Worm (Caenorhabditis elegans) whole organism, L1 larva: Measurements from ENCODE around the gene E02H1.5.

Experiments
- C04F5.9 ChIP-seq: sonication (generic microtip); optimal IDR thresholded peaks from 2 replicates; lab custom pipeline; 2016; ENCODE audit warnings: missing genetic modification characterization, missing compliant biosample characterization
- Y116A8C.19 ChIP-seq: sonication (generic microtip); optimal IDR thresholded peaks from 2 replicates; lab custom pipeline; 2016; ENCODE audit warnings: missing compliant biosample characterization, missing genetic modification characterization, borderline replicate concordance
- aly-2 ChIP-seq: fragments of 150-350 bp; optimal IDR thresholded peaks from 2 replicates; lab custom pipeline; 2014; ENCODE audit warnings: missing biosample characterization, missing genetic modification characterization
- ama-1 ChIP-seq: fragments of 150-350 bp; optimal IDR thresholded peaks from 2 replicates; lab custom pipeline; 2014
- blmp-1 ChIP-seq: fragments of 150-350 bp; optimal IDR thresholded peaks from 2 replicates; lab custom pipeline; 2014; ENCODE audit warnings: missing biosample characterization, missing genetic modification characterization
- ceh-8 ChIP-seq: fragments of 200-800 bp; sonication (Bioruptor generic); optimal IDR thresholded peaks from 2 replicates; lab custom pipeline; 2018; ENCODE audit warnings: mild to moderate bottlenecking, missing genetic modification characterization, moderate library complexity, missing compliant biosample characterization
- ceh-82 ChIP-seq, 3 experiments: fragments of 150-350 bp in 1 of 3; sonication (generic microtip) in 2 of 3; optimal IDR thresholded peaks; 2 replicates each; lab custom pipeline; 2014 to 2017; ENCODE audit warnings: missing biosample characterization in 3 of 3, missing genetic modification characterization in 3 of 3
- ceh-90 ChIP-seq: sonication (generic microtip); optimal IDR thresholded peaks from 2 replicates; lab custom pipeline; 2016; ENCODE audit warnings: missing genetic modification characterization, missing compliant biosample characterization
- dsc-1 ChIP-seq: sonication (generic microtip); optimal IDR thresholded peaks from 2 replicates; lab custom pipeline; 2016; ENCODE audit warnings: mild to moderate bottlenecking, missing genetic modification characterization, missing compliant biosample characterization
- egl-27 ChIP-seq, 2 experiments: fragments of 150-350 bp in 1 of 2; sonication (generic microtip); optimal IDR thresholded peaks; 3 replicates each; lab custom pipeline; 2017 to 2018; ENCODE audit warnings: missing biosample characterization in 2 of 2, missing genetic modification characterization in 2 of 2, missing genetic modification reagents in 2 of 2
- elt-3 ChIP-seq, 6 experiments: fragments of 150-350 bp in 1 of 6; sonication (generic microtip); optimal IDR thresholded peaks; 2 replicates each; lab custom pipeline; 2017 to 2018; ENCODE audit warnings: missing biosample characterization in 6 of 6, missing genetic modification characterization in 6 of 6, inconsistent platforms in 1 of 6
- fkh-10 ChIP-seq: sonication (generic microtip); optimal IDR thresholded peaks from 2 replicates; lab custom pipeline; 2017; ENCODE audit warnings: missing biosample characterization, missing genetic modification reagents, missing genetic modification characterization
- fkh-4 ChIP-seq: sonication (generic microtip); optimal IDR thresholded peaks from 2 replicates; lab custom pipeline; 2016; ENCODE audit warnings: missing compliant biosample characterization, missing genetic modification characterization, borderline replicate concordance
- fos-1 ChIP-seq: fragments of 150-350 bp; optimal IDR thresholded peaks from 2 replicates; lab custom pipeline; 2014; ENCODE audit warnings: missing biosample characterization, missing genetic modification characterization
- grh-1 ChIP-seq: fragments of 200-800 bp; sonication (Bioruptor generic); IDR thresholded peaks from 2 replicates; pipeline ENCODE4 v1.3.6; 2022; ENCODE audit warnings: missing genetic modification reagents, missing genetic modification characterization, missing compliant biosample characterization
- hlh-17 ChIP-seq: fragments of 200-800 bp; sonication (Bioruptor generic); optimal IDR thresholded peaks from 2 replicates; lab custom pipeline; 2018; ENCODE audit warnings: missing genetic modification characterization, mild to moderate bottlenecking, missing compliant biosample characterization, moderate library complexity, borderline replicate concordance
- hpl-2 ChIP-seq: fragments of 150-350 bp; optimal IDR thresholded peaks from 2 replicates; lab custom pipeline; 2014; ENCODE audit warnings: missing biosample characterization, missing genetic modification reagents, missing genetic modification characterization
- jun-1 ChIP-seq: fragments of 150-350 bp; optimal IDR thresholded peaks from 2 replicates; lab custom pipeline; 2014; ENCODE audit warnings: missing biosample characterization, missing genetic modification reagents, missing genetic modification characterization
- lin-13 ChIP-seq: fragments of 150-350 bp; optimal IDR thresholded peaks from 2 replicates; lab custom pipeline; 2014; ENCODE audit warnings: missing biosample characterization, missing genetic modification reagents, missing genetic modification characterization
- lin-14 ChIP-seq: fragments of 200-800 bp; sonication (Bioruptor generic); optimal IDR thresholded peaks from 2 replicates; lab custom pipeline; 2018; ENCODE audit warnings: mild to moderate bottlenecking, missing genetic modification characterization, moderate library complexity, missing compliant biosample characterization
- lin-15B ChIP-seq: fragments of 150-350 bp; sonication (generic microtip); optimal IDR thresholded peaks from 3 replicates; lab custom pipeline; 2014; ENCODE audit warnings: missing biosample characterization, missing genetic modification characterization
- lin-35 ChIP-seq, 2 experiments: fragments of 150-350 bp; optimal IDR thresholded peaks; 2 replicates each; lab custom pipeline; 2014; ENCODE audit warnings: missing biosample characterization in 2 of 2, missing genetic modification characterization in 2 of 2, missing genetic modification reagents in 2 of 2
- lir-3 ChIP-seq: sonication (generic microtip); optimal IDR thresholded peaks from 2 replicates; lab custom pipeline; 2016; ENCODE audit warnings: mild to moderate bottlenecking, missing genetic modification characterization, moderate library complexity, missing compliant biosample characterization; ENCODE audit not compliant: poor library complexity
- lsy-2 ChIP-seq, 2 experiments: fragments of 150-350 bp; optimal IDR thresholded peaks; 2 replicates each; lab custom pipeline; 2014; ENCODE audit warnings: missing biosample characterization in 2 of 2, missing genetic modification characterization in 2 of 2
- mab-9 ChIP-seq: fragments of 200-800 bp; sonication (Bioruptor generic); IDR thresholded peaks from 2 replicates; pipeline ENCODE4 v1.3.6; 2022; ENCODE audit warnings: missing genetic modification reagents, missing genetic modification characterization, missing compliant biosample characterization
- mep-1 ChIP-seq: fragments of 150-350 bp; optimal IDR thresholded peaks from 2 replicates; lab custom pipeline; 2014; ENCODE audit warnings: missing biosample characterization, missing genetic modification characterization
- nhr-19 ChIP-seq: fragments of 200-800 bp; sonication (Bioruptor generic); conservative IDR thresholded peaks from 2 replicates; pipeline ENCODE4 v1.3.6; 2022; ENCODE audit warnings: missing genetic modification characterization, missing compliant biosample characterization
- nhr-20 ChIP-seq: sonication (generic microtip); optimal IDR thresholded peaks from 2 replicates; lab custom pipeline; 2016; ENCODE audit warnings: mild to moderate bottlenecking, missing genetic modification characterization, missing compliant biosample characterization
- nhr-47 ChIP-seq: sonication (generic microtip); optimal IDR thresholded peaks from 2 replicates; lab custom pipeline; 2016; ENCODE audit warnings: mild to moderate bottlenecking, missing genetic modification characterization, moderate library complexity, missing compliant biosample characterization
- nhr-71 ChIP-seq: sonication (generic microtip); optimal IDR thresholded peaks from 2 replicates; lab custom pipeline; 2016; ENCODE audit warnings: mild to moderate bottlenecking, missing genetic modification characterization, moderate library complexity, missing compliant biosample characterization
- nhr-77 ChIP-seq: fragments of 150-350 bp; optimal IDR thresholded peaks from 2 replicates; lab custom pipeline; 2014; ENCODE audit warnings: missing biosample characterization, missing genetic modification characterization
- nhr-84 ChIP-seq: sonication (generic microtip); optimal IDR thresholded peaks from 2 replicates; lab custom pipeline; 2017; ENCODE audit warnings: missing biosample characterization, missing genetic modification characterization
- nhr-85 ChIP-seq: sonication (generic microtip); peaks from one replicate; lab custom pipeline; 2016; ENCODE audit warnings: missing genetic modification characterization, inconsistent platforms, missing compliant biosample characterization
- nhr-90 ChIP-seq: sonication (generic microtip); optimal IDR thresholded peaks from 2 replicates; lab custom pipeline; 2016; ENCODE audit warnings: mild to moderate bottlenecking, missing genetic modification characterization, missing compliant biosample characterization; ENCODE audit not compliant: poor library complexity
- pag-3 ChIP-seq: sonication (generic microtip); optimal IDR thresholded peaks from 2 replicates; lab custom pipeline; 2017; ENCODE audit warnings: missing genetic modification characterization, mild to moderate bottlenecking, missing compliant biosample characterization, antibody characterized with exemption, borderline replicate concordance; ENCODE audit not compliant: insufficient read depth
- pax-3 ChIP-seq: fragments of 200-800 bp; sonication (Bioruptor generic); optimal IDR thresholded peaks from 2 replicates; lab custom pipeline; 2018; ENCODE audit warnings: mild to moderate bottlenecking, missing genetic modification characterization, moderate library complexity, missing compliant biosample characterization
- rnt-1 ChIP-seq: sonication (generic microtip); optimal IDR thresholded peaks from 2 replicates; lab custom pipeline; 2016; ENCODE audit warnings: mild to moderate bottlenecking, missing genetic modification characterization, moderate library complexity, missing compliant biosample characterization
- sptf-1 ChIP-seq: fragments of 150-350 bp; optimal IDR thresholded peaks from 2 replicates; lab custom pipeline; 2014; ENCODE audit warnings: missing biosample characterization, missing genetic modification characterization
- sup-37 ChIP-seq: fragments of 200-800 bp; sonication (Bioruptor generic); optimal IDR thresholded peaks from 2 replicates; lab custom pipeline; 2018; ENCODE audit warnings: mild to moderate bottlenecking, missing genetic modification characterization, missing compliant biosample characterization
- swsn-7 ChIP-seq: sonication (generic microtip); optimal IDR thresholded peaks from 2 replicates; lab custom pipeline; 2016; ENCODE audit warnings: missing genetic modification characterization, missing compliant biosample characterization
- unc-130 ChIP-seq: fragments of 150-350 bp; optimal IDR thresholded peaks from 2 replicates; lab custom pipeline; 2017; ENCODE audit warnings: missing biosample characterization, missing genetic modification characterization, inconsistent platforms
- unc-98 ChIP-seq: fragments of 200-800 bp; sonication (Bioruptor generic); IDR thresholded peaks from 2 replicates; pipeline ENCODE4 v1.3.6; 2022; ENCODE audit warnings: missing genetic modification characterization, missing compliant biosample characterization
- zag-1 ChIP-seq: fragments of 150-350 bp; optimal IDR thresholded peaks from 2 replicates; lab custom pipeline; 2014; ENCODE audit warnings: missing biosample characterization, missing genetic modification characterization
- ztf-11 ChIP-seq, 2 experiments: sonication (generic microtip); optimal IDR thresholded peaks; 2 replicates each; lab custom pipeline; 2016 to 2017; ENCODE audit warnings: missing genetic modification characterization in 2 of 2, missing biosample characterization in 1 of 2, missing compliant biosample characterization in 1 of 2
- ztf-4 ChIP-seq: fragments of 150-350 bp; optimal IDR thresholded peaks from 2 replicates; lab custom pipeline; 2014; ENCODE audit warnings: missing biosample characterization, missing genetic modification characterization

E02H1.5 gene

DNA sequence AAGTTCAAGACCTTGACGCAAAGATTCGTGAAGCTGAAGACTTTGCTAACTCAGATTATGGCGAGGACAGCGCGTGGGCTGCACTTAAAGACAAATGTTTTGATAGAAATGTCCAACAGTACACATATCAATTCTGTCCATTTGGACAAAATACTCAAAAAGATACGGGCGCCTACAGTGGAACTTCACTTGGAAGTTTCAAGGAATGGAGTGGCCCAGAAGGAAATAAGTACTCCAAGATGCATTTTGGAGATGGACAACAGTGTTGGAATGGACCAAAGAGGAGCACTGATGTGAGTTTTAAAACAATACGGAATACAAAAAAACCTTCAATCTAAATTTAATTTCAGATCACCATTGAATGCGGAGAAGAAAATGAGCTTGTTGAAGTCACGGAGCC lies 30.9 kb downstream of the E02H1.5 start:
- TF ChIP-seq C04F5.9 (tag; lab: Kevin White, UChicago) (no peak), Y116A8C.19 (no peak), ceh-8 (GFP tag; lab: Kevin White, UChicago) (no peak), elt-3 (tag; optimal IDR thresholded peaks at IDR 0.05; lab: Kevin White, UChicago) (no peak), sptf-1 (tag; lab: Kevin White, UChicago) (no peak), aly-2 (tag; lab: Kevin White, UChicago) (no peak), fkh-10 (GFP tag; lab: Kevin White, UChicago) (no peak), fos-1 (no peak), lsy-2 (tag; optimal IDR thresholded peaks at IDR 0.05; lab: Kevin White, UChicago) (no peak)

DNA sequence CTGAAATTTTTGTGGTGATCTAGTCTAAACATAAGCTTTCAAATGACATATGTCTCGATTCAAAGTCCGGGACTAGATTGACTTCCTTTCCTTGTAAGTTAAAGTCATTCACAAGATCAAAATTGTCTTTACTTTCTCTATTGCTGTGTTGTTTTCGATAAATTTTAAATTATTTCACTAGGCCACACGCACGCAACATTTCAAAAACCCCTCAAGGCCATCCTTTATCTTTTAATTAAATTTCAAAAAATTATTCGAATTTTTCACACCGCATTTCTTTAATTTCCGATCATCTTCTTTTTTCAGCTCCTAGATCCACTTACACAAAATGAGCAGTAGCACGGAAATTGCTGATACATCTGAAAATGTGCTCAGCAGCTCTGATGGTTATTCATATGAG lies 41.3 kb downstream of the E02H1.5 start, which contains the start of gene ZK1307.7:
ZK1307.7 (plus strand) TSS at position 301 of the 400 bp plus-strand sequence.
- TF ChIP-seq mab-9 (GFP tag; lab: Robert Waterston, UW) (no peak), mep-1 (tag; lab: Kevin White, UChicago) (no peak), ama-1 (no peak), nhr-85 (tag; lab: Kevin White, UChicago) (no peak), hlh-17 (GFP tag; lab: Kevin White, UChicago) (no peak), zag-1 (no peak), ceh-90 (no peak), nhr-20 (tag; lab: Kevin White, UChicago) (no peak)

DNA sequence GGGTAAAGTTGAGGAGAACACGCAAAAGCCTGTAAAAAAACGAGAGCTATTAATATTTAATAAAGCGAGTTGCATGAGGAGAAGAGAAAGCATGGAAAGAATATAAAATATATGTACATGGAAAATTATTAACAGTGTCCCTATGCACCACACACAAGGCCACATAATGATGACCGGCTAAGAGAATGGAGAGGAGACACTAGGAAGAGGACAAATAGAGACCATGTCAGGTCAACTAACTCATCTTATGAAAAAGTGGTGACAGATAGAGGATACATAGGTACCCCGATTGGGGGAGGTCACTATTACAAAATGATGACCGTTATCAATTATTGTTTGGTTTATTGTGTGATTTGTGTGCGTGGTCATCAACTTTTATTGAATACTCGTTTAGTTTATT lies 49.4 kb downstream of the E02H1.5 start, which contains the start of gene fzr-1:
fzr-1 (minus strand) TSS at position 29 of the 400 bp plus-strand sequence.
- TF ChIP-seq nhr-47 (tag; lab: Kevin White, UChicago) (no peak), ceh-82 (tag; optimal IDR thresholded peaks at IDR 0.05; lab: Kevin White, UChicago) (no peak), pax-3 (tag; lab: Kevin White, UChicago) (no peak), aly-2 (tag; lab: Kevin White, UChicago) (no peak), swsn-7 (no peak), grh-1 (GFP tag; lab: Robert Waterston, UW) (no peak), nhr-19 (no peak), jun-1 (tag; lab: Kevin White, UChicago) (no peak), rnt-1 (tag; lab: Kevin White, UChicago) (no peak), lin-35 (GFP tag; optimal IDR thresholded peaks at IDR 0.05; lab: Kevin White, UChicago) (no peak), nhr-85 (tag; lab: Kevin White, UChicago) (no peak), fos-1 (no peak), nhr-84 (no peak), sup-37 (GFP tag; lab: Kevin White, UChicago) (no peak), nhr-71 (tag; lab: Kevin White, UChicago) (no peak), lir-3 (tag; lab: Kevin White, UChicago) (no peak), hpl-2 (no peak), ztf-4 (tag; lab: Kevin White, UChicago) (no peak), fkh-4 (tag; lab: Kevin White, UChicago) (no peak), ama-1 (no peak)

DNA sequence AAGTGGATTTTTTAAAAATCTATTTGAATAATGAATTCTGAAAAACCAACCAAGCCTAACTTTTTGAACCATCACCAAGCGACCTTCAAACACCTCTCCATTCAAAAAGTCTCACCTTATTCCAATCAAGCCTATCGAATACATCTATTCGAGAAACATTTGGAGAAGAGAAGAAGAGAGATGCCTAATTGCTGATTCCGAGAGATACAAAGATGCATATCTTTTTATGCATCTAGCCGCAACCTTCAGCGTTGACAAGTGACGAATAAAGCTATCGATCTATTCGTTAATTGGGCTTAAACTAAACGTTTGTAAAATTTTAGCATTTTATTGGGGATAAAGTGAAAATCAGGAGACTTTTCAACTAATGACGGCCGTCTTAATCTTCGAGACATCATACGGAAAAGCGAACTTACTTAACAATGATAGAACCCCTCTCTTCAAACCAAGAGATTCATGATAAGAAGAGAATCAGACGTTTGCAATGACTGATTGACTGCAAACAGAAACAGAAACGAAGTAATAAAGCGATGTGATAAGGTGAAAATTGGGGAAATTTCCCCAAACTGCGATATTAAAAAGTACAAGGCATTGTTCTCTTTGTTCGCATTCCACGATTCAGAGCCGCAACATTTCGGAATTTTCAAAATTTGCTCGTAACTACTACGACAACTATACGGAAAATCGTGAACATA lies 50.1 kb downstream of the E02H1.5 start:
- no peak for TF ChIP-seq nhr-77 (tag; lab: Kevin White, UChicago)
- peak; percentile 48 for TF ChIP-seq mep-1 (tag; lab: Kevin White, UChicago)
- no peak for TF ChIP-seq nhr-47 (tag; lab: Kevin White, UChicago)
- no peak for TF ChIP-seq hpl-2
- no peak for TF ChIP-seq ztf-11 (tag; optimal IDR thresholded peaks at IDR 0.05; lab: Kevin White, UChicago)
- no peak for TF ChIP-seq lin-15B (tag; lab: Kevin White, UChicago)
- no peak for TF ChIP-seq pag-3
- no peak for TF ChIP-seq nhr-90 (tag; lab: Kevin White, UChicago)
- TF ChIP-seq rnt-1 (tag; lab: Kevin White, UChicago), result peak; percentile 49
- no peak for TF ChIP-seq ama-1
- peak in 1 of 6 experiments; percentile 24 for TF ChIP-seq elt-3 (tag; optimal IDR thresholded peaks at IDR 0.05; lab: Kevin White, UChicago)
- TF ChIP-seq unc-98 (GFP tag; lab: Robert Waterston, UW), result no peak
- TF ChIP-seq lin-14 (GFP tag; lab: Kevin White, UChicago), result peak; percentile 50
- peak; percentile 56 for TF ChIP-seq blmp-1 (tag; lab: Kevin White, UChicago)
- no peak for TF ChIP-seq lin-13 (GFP tag; lab: Kevin White, UChicago)
- no peak for TF ChIP-seq dsc-1 (tag; lab: Kevin White, UChicago)
- no peak for TF ChIP-seq lin-35 (GFP tag; optimal IDR thresholded peaks at IDR 0.05; lab: Kevin White, UChicago)
- no peak for TF ChIP-seq egl-27 (tag; optimal IDR thresholded peaks at IDR 0.05; lab: Kevin White, UChicago)
- TF ChIP-seq swsn-7, result no peak
- TF ChIP-seq unc-130, result no peak
- peak; percentile 83 for TF ChIP-seq nhr-85 (tag; lab: Kevin White, UChicago)
